Worm (Caenorhabditis elegans) whole organism, early embryonic: ENCODE data around the gene byn-1.

Experiments
- B0310.2 ChIP-seq: sonication (generic microtip); optimal IDR thresholded peaks from 2 replicates; lab custom pipeline; 2016; ENCODE audit warnings: mild to moderate bottlenecking, missing genetic modification characterization, missing compliant biosample characterization
- F13C5.2 ChIP-seq: sonication (generic microtip); optimal IDR thresholded peaks from 2 replicates; lab custom pipeline; 2017; ENCODE audit warnings: mild to moderate bottlenecking, missing genetic modification characterization, inconsistent platforms, missing compliant biosample characterization
- aly-1 ChIP-seq: sonication (generic microtip); optimal IDR thresholded peaks from 2 replicates; lab custom pipeline; 2016; ENCODE audit warnings: missing genetic modification characterization, missing compliant biosample characterization
- ama-1 ChIP-seq: fragments of 150-350 bp; optimal IDR thresholded peaks from 2 replicates; lab custom pipeline; 2014
- ceh-13 ChIP-seq: fragments of 200-800 bp; sonication (Bioruptor generic); optimal IDR thresholded peaks from 2 replicates; lab custom pipeline; 2018; ENCODE audit warnings: mild to moderate bottlenecking, missing genetic modification characterization, missing compliant biosample characterization
- ceh-36 ChIP-seq: sonication (generic microtip); optimal IDR thresholded peaks from 2 replicates; lab custom pipeline; 2016; ENCODE audit warnings: missing genetic modification characterization, inconsistent platforms, missing compliant biosample characterization
- ets-7 ChIP-seq: sonication (generic microtip); optimal IDR thresholded peaks from 2 replicates; lab custom pipeline; 2016; ENCODE audit warnings: missing genotype, missing genetic modification characterization, missing compliant biosample characterization
- flt-1 ChIP-seq: fragments of 200-800 bp; sonication (Bioruptor generic); IDR thresholded peaks from 2 replicates; pipeline ENCODE4 v1.3.6; 2022; ENCODE audit warnings: missing genetic modification characterization, missing compliant biosample characterization
- hmbx-1 ChIP-seq: sonication (generic microtip); optimal IDR thresholded peaks from 2 replicates; lab custom pipeline; 2016; ENCODE audit warnings: mild to moderate bottlenecking, missing genetic modification characterization, missing compliant biosample characterization
- hmg-4 ChIP-seq: fragments of 200-800 bp; sonication (Bioruptor generic); optimal IDR thresholded peaks from 2 replicates; lab custom pipeline; 2018; ENCODE audit warnings: mild to moderate bottlenecking, missing genetic modification characterization, missing compliant biosample characterization
- hnd-1 ChIP-seq: sonication (generic microtip); optimal IDR thresholded peaks from 2 replicates; lab custom pipeline; 2016; ENCODE audit warnings: missing genetic modification characterization, missing compliant biosample characterization
- pes-1 ChIP-seq: fragments of 200-800 bp; sonication (Bioruptor generic); IDR thresholded peaks from 2 replicates; pipeline ENCODE4 v1.3.6; 2022; ENCODE audit warnings: missing genetic modification reagents, missing genetic modification characterization, missing compliant biosample characterization
- scrt-1 ChIP-seq: fragments of 200-800 bp; sonication (Bioruptor generic); IDR thresholded peaks from 2 replicates; pipeline ENCODE4 v1.3.6; 2022; ENCODE audit warnings: missing genetic modification characterization, missing compliant biosample characterization
- sea-1 ChIP-seq: fragments of 200-800 bp; sonication (Bioruptor generic); conservative IDR thresholded peaks from 2 replicates; pipeline ENCODE4 v1.3.6; 2022; ENCODE audit warnings: missing genetic modification characterization, missing compliant biosample characterization
- tbx-11 ChIP-seq: fragments of 200-800 bp; sonication (Bioruptor generic); IDR thresholded peaks from 2 replicates; pipeline ENCODE4 v1.3.6; 2022; ENCODE audit warnings: missing genetic modification characterization, missing compliant biosample characterization
- tbx-37 ChIP-seq: fragments of 200-800 bp; sonication (Bioruptor generic); conservative IDR thresholded peaks from 2 replicates; pipeline ENCODE4 v1.3.6; 2022; ENCODE audit warnings: missing genetic modification reagents, missing genetic modification characterization, missing compliant biosample characterization
- tra-4 ChIP-seq: sonication (generic microtip); optimal IDR thresholded peaks from 2 replicates; lab custom pipeline; 2017; ENCODE audit warnings: missing genetic modification characterization, missing compliant biosample characterization

byn-1 gene

DNA sequence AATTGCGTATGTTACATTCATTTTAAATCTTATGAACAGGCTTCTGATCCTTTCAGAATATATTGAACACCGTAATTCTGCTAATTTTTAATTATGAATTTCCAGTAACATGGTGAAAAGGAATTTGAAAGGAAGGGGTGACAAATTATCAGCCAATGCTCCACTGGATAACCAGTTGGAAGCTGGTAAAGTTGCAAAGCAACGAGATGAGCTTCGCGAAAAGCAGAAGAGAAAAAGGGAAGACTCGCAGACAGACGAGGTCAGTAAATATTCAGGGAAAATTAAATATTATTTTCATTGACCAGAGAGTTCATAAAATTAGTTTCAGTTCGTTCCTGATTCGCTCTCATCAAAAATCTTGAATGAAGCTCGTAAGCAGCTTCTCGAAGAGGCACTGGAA is at the start of gene byn-1:
Gene byn-1 (plus strand): TSS at position 106 of the 400 bp plus-strand sequence.
- TF ChIP-seq ceh-36 (no peak), ama-1 (peak; percentile 26)

DNA sequence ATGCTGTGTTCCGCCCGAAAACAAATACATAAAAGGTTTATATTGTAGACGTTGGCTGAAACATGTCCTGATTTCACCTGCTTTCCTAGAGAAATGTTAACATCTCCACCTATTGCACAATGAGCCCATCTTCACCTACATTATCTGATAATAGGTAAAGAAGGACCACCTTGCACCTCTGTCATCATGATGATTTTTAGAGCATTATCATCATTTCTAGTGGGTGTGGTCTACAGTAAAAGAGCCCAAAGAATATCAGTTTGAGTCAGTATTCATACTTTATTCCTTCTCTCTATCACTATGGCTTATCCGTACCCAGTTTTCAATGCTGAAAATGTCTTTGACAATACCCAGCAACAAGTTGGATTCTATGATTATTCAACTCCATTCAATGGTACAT is 47.6 kb upstream of the byn-1 start, which contains the start of gene med-2:
Gene med-2 (plus strand): TSS at position 301 of the 400 bp plus-strand sequence.
- TF ChIP-seq tbx-37 (GFP tag; lab: Robert Waterston, UW) (no peak), flt-1 (GFP tag; lab: Robert Waterston, UW) (no peak), ceh-36 (no peak), hmg-4 (GFP tag; lab: Kevin White, UChicago) (no peak), scrt-1 (GFP tag; lab: Robert Waterston, UW) (no peak), ceh-13 (GFP tag; lab: Kevin White, UChicago) (no peak), B0310.2 (tag; lab: Kevin White, UChicago) (no peak), aly-1 (tag; lab: Kevin White, UChicago) (no peak), F13C5.2 (tag; lab: Kevin White, UChicago) (no peak)

DNA sequence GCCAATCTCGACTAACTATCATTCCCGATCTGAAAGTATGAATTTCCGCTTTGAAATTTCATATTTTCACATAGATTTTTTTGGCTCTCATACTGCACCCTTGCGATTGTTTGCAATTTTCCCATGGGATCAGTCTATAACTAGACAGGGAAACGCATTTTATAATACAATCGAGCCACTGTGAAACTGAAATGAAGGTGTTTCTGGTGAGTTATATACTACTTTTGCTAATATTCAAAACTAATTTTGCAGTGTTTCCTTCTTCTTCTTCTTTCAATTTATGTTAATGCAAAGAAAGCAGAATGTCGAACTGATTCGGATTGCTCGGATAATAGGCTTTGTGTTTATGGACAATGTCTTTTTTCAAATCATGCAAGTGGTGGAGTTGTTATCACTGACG is 45.9 kb upstream of the byn-1 start:
- TF ChIP-seq hnd-1 (tag; lab: Kevin White, UChicago) = no peak
- TF ChIP-seq sea-1 (GFP tag; lab: Robert Waterston, UW) = no peak
- TF ChIP-seq hmbx-1 = no peak
- TF ChIP-seq tbx-37 (GFP tag; lab: Robert Waterston, UW) = no peak
- no peak for TF ChIP-seq flt-1 (GFP tag; lab: Robert Waterston, UW)

- TF ChIP-seq F13C5.2 (tag; lab: Kevin White, UChicago) = peak; percentile 87
- peak; percentile 84 for TF ChIP-seq sea-1 (GFP tag; lab: Robert Waterston, UW)
- TF ChIP-seq pes-1 (GFP tag; lab: Robert Waterston, UW) = peak; percentile 90
- TF ChIP-seq ama-1 = no peak
- TF ChIP-seq aly-1 (tag; lab: Kevin White, UChicago) = peak; percentile 82
- TF ChIP-seq B0310.2 (tag; lab: Kevin White, UChicago) = peak; percentile 73
- TF ChIP-seq scrt-1 (GFP tag; lab: Robert Waterston, UW) = peak; percentile 86
- peak; percentile 87 for TF ChIP-seq flt-1 (GFP tag; lab: Robert Waterston, UW)
- peak; percentile 81 for TF ChIP-seq tbx-11 (GFP tag; lab: Robert Waterston, UW)
- TF ChIP-seq tra-4 = no peak
- peak; percentile 67 for TF ChIP-seq ceh-13 (GFP tag; lab: Kevin White, UChicago)
- TF ChIP-seq hmbx-1 = peak; percentile 10
- TF ChIP-seq ets-7 = peak; percentile 53
- peak; percentile 74 for TF ChIP-seq tbx-37 (GFP tag; lab: Robert Waterston, UW)
- peak; percentile 84 for TF ChIP-seq hmg-4 (GFP tag; lab: Kevin White, UChicago)
- peak; percentile 81 for TF ChIP-seq ceh-36
- TF ChIP-seq hnd-1 (tag; lab: Kevin White, UChicago) = peak; percentile 74
These were observed 44.2 kb upstream of the byn-1 start for ce11 chrIII:6887574-6887973.

ce11 chrIII:6888497-6888896 is 43.3 kb upstream of the byn-1 start:
- peak; percentile 43; the same call in 1 of the 2 replicates for TF ChIP-seq pes-1 (GFP tag; lab: Robert Waterston, UW)
- no peak for TF ChIP-seq B0310.2 (tag; lab: Kevin White, UChicago)
- TF ChIP-seq F13C5.2 (tag; lab: Kevin White, UChicago) = no peak
- no peak for TF ChIP-seq ets-7
- no peak for TF ChIP-seq hmbx-1
- no peak for TF ChIP-seq aly-1 (tag; lab: Kevin White, UChicago)
- no peak for TF ChIP-seq ama-1
- no peak for TF ChIP-seq hmg-4 (GFP tag; lab: Kevin White, UChicago)
- 0 out of 2 replicates have a peak, but pooled peaks have one; percentile 28 for TF ChIP-seq flt-1 (GFP tag; lab: Robert Waterston, UW)
- TF ChIP-seq sea-1 (GFP tag; lab: Robert Waterston, UW) = peak; percentile 58; the same call in 1 of the 2 replicates
- no peak for TF ChIP-seq hnd-1 (tag; lab: Kevin White, UChicago)
- peak; percentile 36; the same call in 1 of the 2 replicates for TF ChIP-seq tbx-37 (GFP tag; lab: Robert Waterston, UW)
- peak; percentile 55; the same call in 1 of the 2 replicates for TF ChIP-seq scrt-1 (GFP tag; lab: Robert Waterston, UW)
- 0 out of 2 replicates have a peak, but pooled peaks have one; percentile 49 for TF ChIP-seq tbx-11 (GFP tag; lab: Robert Waterston, UW)
- no peak for TF ChIP-seq tra-4
- TF ChIP-seq ceh-13 (GFP tag; lab: Kevin White, UChicago) = no peak
- TF ChIP-seq ceh-36 = no peak

DNA sequence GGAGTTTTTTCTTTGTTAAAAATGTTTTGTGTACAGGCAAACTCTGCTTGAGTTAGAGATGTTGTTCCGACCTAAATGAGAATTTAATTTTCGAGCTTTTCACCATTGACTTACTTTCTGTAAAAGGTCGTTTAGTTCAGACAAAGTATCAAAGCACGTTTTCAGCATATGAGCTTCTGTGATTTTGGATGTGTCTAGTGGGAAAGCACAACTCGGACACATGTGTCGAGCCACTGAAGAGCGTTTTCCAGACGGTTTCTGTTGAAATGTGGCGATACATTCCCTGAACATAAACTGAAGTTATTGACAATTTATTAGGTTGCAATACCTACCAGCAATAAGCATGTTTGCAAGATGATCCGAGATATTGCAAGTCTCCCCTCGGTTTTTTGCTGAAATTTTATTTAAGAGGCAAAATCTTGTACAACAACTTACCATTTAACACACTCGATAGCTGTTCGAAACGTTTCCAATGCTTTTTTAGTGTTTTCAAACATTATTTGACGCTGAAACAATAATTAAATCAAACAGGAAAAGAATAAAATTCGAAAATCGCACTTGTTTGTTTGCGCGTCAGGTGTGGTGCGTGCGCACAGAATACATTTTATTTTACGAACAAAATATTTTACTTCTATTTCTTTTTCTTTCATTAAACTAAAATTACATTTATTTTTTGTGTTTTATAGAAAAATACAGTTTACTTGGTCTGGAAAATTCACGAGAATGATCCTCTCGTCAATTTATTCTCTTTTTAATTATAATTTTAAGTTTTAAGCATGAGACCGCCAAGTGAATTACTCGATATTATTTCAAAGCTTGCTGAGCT is 42.6 kb upstream of the byn-1 start, which contains the start of the genes brd-1 and K04C2.2:
Gene brd-1 (minus strand): TSS at position 506 of the 826 bp plus-strand sequence.
Gene K04C2.2 (plus strand): TSS at position 776 of the 826 bp plus-strand sequence.
- TF ChIP-seq tbx-37 (GFP tag; lab: Robert Waterston, UW) (no peak), F13C5.2 (tag; lab: Kevin White, UChicago) (no peak), pes-1 (GFP tag; lab: Robert Waterston, UW) (no peak), tbx-11 (GFP tag; lab: Robert Waterston, UW) (no peak), flt-1 (GFP tag; lab: Robert Waterston, UW) (no peak), B0310.2 (tag; lab: Kevin White, UChicago) (no peak)

DNA sequence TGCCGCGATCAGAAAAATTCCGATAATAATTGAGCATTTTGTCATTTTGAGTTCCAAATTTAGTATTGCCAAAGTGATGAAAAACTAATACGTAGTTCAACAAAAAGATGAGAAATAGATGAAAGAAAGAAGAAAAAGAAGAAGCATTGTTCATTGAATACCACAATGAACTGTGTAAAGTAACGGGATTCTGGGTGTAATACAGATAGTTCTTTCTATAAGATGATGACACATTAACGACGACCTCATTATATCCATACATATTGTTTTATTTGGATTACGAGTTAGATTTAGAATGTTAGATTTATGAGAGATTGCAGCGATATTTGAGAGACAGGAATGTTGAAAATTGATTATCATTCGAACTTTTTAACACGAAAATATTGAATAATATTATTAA is 40.2 kb upstream of the byn-1 start, which contains the start of gene K04C2.5:
Gene K04C2.5 (minus strand): TSS at position 101 of the 400 bp plus-strand sequence.
- no peak for TF ChIP-seq scrt-1 (GFP tag; lab: Robert Waterston, UW)
